Fruit fly (Drosophila melanogaster): ENCODE measurements around the gene Alp5.

DNA sequence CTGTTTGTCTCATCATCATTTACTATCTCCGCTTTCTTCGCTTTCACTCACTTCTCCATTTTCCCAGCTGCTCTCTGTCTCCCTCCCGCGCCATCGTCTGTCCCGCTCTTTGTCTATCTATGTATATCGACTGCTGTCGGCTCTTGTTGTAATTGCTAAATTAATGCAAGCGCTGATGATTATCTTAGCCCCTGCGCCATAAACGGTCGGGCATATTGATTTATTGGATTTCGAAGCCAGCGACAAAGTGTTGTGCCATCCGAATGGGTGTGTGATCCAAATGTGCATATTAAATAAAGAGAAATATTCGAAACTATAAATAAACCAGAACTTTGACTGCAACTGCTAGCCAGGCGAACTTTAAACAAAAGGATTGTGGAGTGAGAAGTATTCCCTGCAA lies 16.4 kb downstream of the Alp5 start:
- TF ChIP-seq psq (optimal IDR thresholded peaks at IDR 0.05) (no peak), EcR (GFP tag; optimal IDR thresholded peaks at IDR 0.05) (no peak), usp (GFP tag; optimal IDR thresholded peaks at IDR 0.05) (no peak), pan (optimal IDR thresholded peaks at IDR 0.05) (no peak), Dll (optimal IDR thresholded peaks at IDR 0.05) (no peak), CG8478 (optimal IDR thresholded peaks at IDR 0.05) (no peak)
